Fruit fly (Drosophila melanogaster) Kc167 (cell line): ENCODE data around the gene CG7453.

Experiments used
- Sin3A ChIP-seq: fragments of >200 bp; optimal IDR thresholded peaks from 2 replicates; lab custom pipeline; 2018; ENCODE audit warnings: missing external identifiers
- h ChIP-seq: fragments of >200 bp; optimal IDR thresholded peaks from 3 replicates; lab custom pipeline; 2018; ENCODE audit warnings: missing external identifiers

dm6 chrX:19154249-19154648 lies 25.7 kb upstream of the CG7453 start:
- TF ChIP-seq h (lab: Kevin White, UChicago) (no peak), Sin3A (no peak)
